Worm (Caenorhabditis elegans) whole organism, L2 larva: ENCODE measurements around the gene dod-3.

Source experiments
- C34F6.9 ChIP-seq: fragments of 150-350 bp; optimal IDR thresholded peaks from 2 replicates; lab custom pipeline; 2014; ENCODE audit warnings: missing biosample characterization, missing genetic modification characterization
- F13H6.1 ChIP-seq: sonication (generic microtip); optimal IDR thresholded peaks from 2 replicates; lab custom pipeline; 2016; ENCODE audit warnings: missing genetic modification characterization, missing compliant biosample characterization
- Y55F3AM.14 ChIP-seq: fragments of 200-800 bp; sonication (Bioruptor generic); optimal IDR thresholded peaks from 2 replicates; lab custom pipeline; 2018; ENCODE audit warnings: mild to moderate bottlenecking, missing genetic modification characterization, missing compliant biosample characterization
- alr-1 ChIP-seq: fragments of 150-350 bp; optimal IDR thresholded peaks from 2 replicates; lab custom pipeline; 2014; ENCODE audit warnings: missing biosample characterization, missing genetic modification characterization
- aly-2 ChIP-seq: fragments of 150-350 bp; optimal IDR thresholded peaks from 2 replicates; lab custom pipeline; 2014; ENCODE audit warnings: missing biosample characterization, missing genetic modification characterization
- ama-1 ChIP-seq: fragments of 150-350 bp; optimal IDR thresholded peaks from 2 replicates; lab custom pipeline; 2018; ENCODE audit warnings: inconsistent platforms
- ceh-82 ChIP-seq: fragments of 150-350 bp; optimal IDR thresholded peaks from 2 replicates; lab custom pipeline; 2014; ENCODE audit warnings: missing biosample characterization, missing genetic modification characterization
- egl-27 ChIP-seq: sonication (generic microtip); optimal IDR thresholded peaks from 3 replicates; lab custom pipeline; 2017; ENCODE audit warnings: missing biosample characterization, missing genetic modification reagents, missing genetic modification characterization
- elt-1 ChIP-seq: fragments of 150-350 bp; optimal IDR thresholded peaks from 2 replicates; lab custom pipeline; 2014; ENCODE audit warnings: missing biosample characterization, missing genetic modification characterization
- elt-3 ChIP-seq: sonication (generic microtip); optimal IDR thresholded peaks from 2 replicates; lab custom pipeline; 2017; ENCODE audit warnings: missing biosample characterization, missing genetic modification characterization
- fos-1 ChIP-seq: fragments of 150-350 bp; optimal IDR thresholded peaks from 2 replicates; lab custom pipeline; 2014; ENCODE audit warnings: missing biosample characterization, missing genetic modification characterization
- lin-11 ChIP-seq: fragments of 150-350 bp; sonication (generic microtip); optimal IDR thresholded peaks from 2 replicates; lab custom pipeline; 2014; ENCODE audit warnings: missing biosample characterization, missing genetic modification characterization, inconsistent platforms, mixed read lengths
- lsy-2 ChIP-seq, 2 experiments: fragments of 150-350 bp in 1 of 2; sonication (generic microtip) in 1 of 2; optimal IDR thresholded peaks; 2 replicates each; lab custom pipeline; 2014 to 2017; ENCODE audit warnings: missing biosample characterization in 2 of 2, missing genetic modification characterization in 2 of 2
- mbf-1 ChIP-seq: sonication (generic microtip); optimal IDR thresholded peaks from 2 replicates; lab custom pipeline; 2017; ENCODE audit warnings: missing biosample characterization, missing genetic modification characterization
- nhr-11 ChIP-seq: fragments of 150-350 bp; optimal IDR thresholded peaks from 2 replicates; lab custom pipeline; 2014; ENCODE audit warnings: missing biosample characterization, missing genetic modification characterization
- nhr-12 ChIP-seq: fragments of 150-350 bp; optimal IDR thresholded peaks from 2 replicates; lab custom pipeline; 2014; ENCODE audit warnings: missing biosample characterization, missing genetic modification characterization
- nhr-23 ChIP-seq: fragments of 150-350 bp; optimal IDR thresholded peaks from 2 replicates; lab custom pipeline; 2014; ENCODE audit warnings: missing biosample characterization, missing genetic modification reagents, missing genetic modification characterization
- nhr-237 ChIP-seq: fragments of 150-350 bp; optimal IDR thresholded peaks from 2 replicates; lab custom pipeline; 2014; ENCODE audit warnings: missing biosample characterization, missing genetic modification characterization
- nhr-25 ChIP-seq: fragments of 150-350 bp; sonication (generic microtip); optimal IDR thresholded peaks from 3 replicates; lab custom pipeline; 2014; ENCODE audit warnings: missing biosample characterization, missing genetic modification characterization
- nhr-6 ChIP-seq: fragments of 150-350 bp; optimal IDR thresholded peaks from 2 replicates; lab custom pipeline; 2014; ENCODE audit warnings: missing biosample characterization, missing genetic modification characterization
- peb-1 ChIP-seq: fragments of 150-350 bp; optimal IDR thresholded peaks from 2 replicates; lab custom pipeline; 2014; ENCODE audit warnings: missing biosample characterization, missing genetic modification characterization
- sem-4 ChIP-seq: fragments of 150-350 bp; optimal IDR thresholded peaks from 2 replicates; lab custom pipeline; 2014; ENCODE audit warnings: missing biosample characterization, missing genetic modification reagents, missing genetic modification characterization
- skn-1 ChIP-seq: sonication (generic microtip); optimal IDR thresholded peaks from 2 replicates; lab custom pipeline; 2017; ENCODE audit warnings: missing biosample characterization, missing genetic modification characterization
- sma-9 ChIP-seq, 2 experiments: fragments of 150-350 bp in 1 of 2; sonication (generic microtip) in 1 of 2; optimal IDR thresholded peaks; 2 replicates each; lab custom pipeline; 2014 to 2016; ENCODE audit warnings: missing genetic modification characterization in 2 of 2, mild to moderate bottlenecking in 1 of 2, missing biosample characterization in 1 of 2, missing compliant biosample characterization in 1 of 2, missing genetic modification reagents in 1 of 2, moderate library complexity in 1 of 2
- zag-1 ChIP-seq: fragments of 150-350 bp; optimal IDR thresholded peaks from 2 replicates; lab custom pipeline; 2014; ENCODE audit warnings: missing biosample characterization, missing genetic modification characterization
- ztf-1 ChIP-seq: fragments of 200-800 bp; sonication (Bioruptor generic); conservative IDR thresholded peaks from 2 replicates; pipeline ENCODE4 v1.3.6; 2022; ENCODE audit warnings: missing genetic modification characterization, missing compliant biosample characterization
- ztf-11 ChIP-seq: sonication (generic microtip); optimal IDR thresholded peaks from 2 replicates; lab custom pipeline; 2017; ENCODE audit warnings: missing biosample characterization, missing genetic modification characterization
- ztf-4 ChIP-seq: fragments of 150-350 bp; optimal IDR thresholded peaks from 2 replicates; lab custom pipeline; 2014; ENCODE audit warnings: missing biosample characterization, missing genetic modification characterization

The dod-3 gene

DNA sequence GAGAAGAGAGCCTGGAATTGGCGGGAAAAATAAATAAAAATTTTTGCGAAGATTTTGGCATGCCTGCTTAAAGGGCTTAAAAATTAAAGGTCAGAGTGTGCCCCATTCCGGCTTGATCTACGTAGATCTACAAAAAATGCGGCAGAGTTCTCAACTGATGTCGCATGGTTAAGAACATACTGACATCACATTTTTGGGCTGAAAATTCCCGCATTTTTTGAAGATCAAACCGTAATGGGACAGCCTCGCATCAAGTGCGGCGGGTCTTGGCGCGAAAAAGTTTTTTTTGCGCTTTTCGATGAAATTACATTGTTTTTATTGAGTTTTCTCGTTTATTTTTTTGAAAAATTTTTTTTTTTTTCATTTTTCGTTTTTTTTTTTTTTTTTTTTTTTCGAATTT is 40.0 kb downstream of the dod-3 start:
- TF ChIP-seq nhr-237 (tag; lab: Kevin White, UChicago) (no peak), C34F6.9 (tag; lab: Kevin White, UChicago) (no peak), Y55F3AM.14 (GFP tag; lab: Kevin White, UChicago) (no peak), aly-2 (no peak), lsy-2 (tag; optimal IDR thresholded peaks at IDR 0.05; lab: Kevin White, UChicago) (no peak), nhr-25 (tag; lab: Kevin White, UChicago) (no peak)
- TF ChIP-seq, all 48 proteins: peak for 0

DNA sequence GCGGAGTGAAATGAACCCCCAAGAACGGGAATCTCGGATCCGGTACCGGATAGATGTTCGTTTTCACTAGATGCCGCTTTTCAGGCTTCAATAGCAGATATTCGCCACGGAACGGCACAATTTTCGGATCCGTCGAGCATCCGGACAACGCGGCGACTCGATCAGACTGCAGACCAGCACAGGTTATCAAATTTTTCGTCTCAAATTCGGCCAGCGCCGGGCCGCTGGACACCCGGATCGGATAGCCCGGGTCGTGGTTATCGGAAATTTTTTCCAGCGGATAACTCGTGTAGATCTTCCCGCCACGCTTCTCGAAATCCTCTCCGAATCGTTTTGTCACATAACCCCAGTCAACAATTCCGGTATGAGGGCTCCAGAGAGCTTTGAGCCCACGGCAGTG is 40.4 kb downstream of the dod-3 start:
- TF ChIP-seq ama-1 (lab: Kevin White, UChicago) (no peak), nhr-23 (tag; lab: Kevin White, UChicago) (no peak), skn-1 (tag; lab: Kevin White, UChicago) (no peak), ceh-82 (tag; lab: Kevin White, UChicago) (no peak), elt-1 (no peak), peb-1 (no peak)

DNA sequence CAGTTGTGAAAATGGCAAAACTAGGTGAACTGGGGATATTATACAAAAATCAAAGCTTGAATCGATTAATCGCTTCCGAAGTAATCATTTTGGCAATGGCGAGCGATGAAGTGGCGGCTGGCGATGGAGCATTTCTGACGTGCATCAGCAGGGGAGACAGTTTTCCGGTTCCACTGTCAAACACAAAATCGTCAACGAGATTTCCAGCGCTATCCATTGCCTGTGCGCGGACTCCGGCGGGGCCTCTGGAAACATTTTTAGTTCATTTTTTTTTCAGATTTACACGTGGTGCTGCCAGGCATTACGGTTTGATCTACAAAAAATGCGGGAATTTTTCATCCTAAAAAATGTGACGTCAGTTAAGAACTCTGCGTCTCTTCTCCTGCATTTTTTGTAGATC is 42.3 kb downstream of the dod-3 start:
- TF ChIP-seq ceh-82 (tag; lab: Kevin White, UChicago): no peak
- TF ChIP-seq C34F6.9 (tag; lab: Kevin White, UChicago): no peak
- TF ChIP-seq nhr-6 (tag; lab: Kevin White, UChicago): no peak
- TF ChIP-seq lin-11: no peak
- TF ChIP-seq nhr-12 (tag; lab: Kevin White, UChicago): no peak
- TF ChIP-seq ztf-4 (tag; lab: Kevin White, UChicago): no peak
- TF ChIP-seq sem-4 (tag; lab: Kevin White, UChicago): no peak
- TF ChIP-seq sma-9 (GFP tag; optimal IDR thresholded peaks at IDR 0.05; lab: Kevin White, UChicago): no peak
- no peak for TF ChIP-seq sma-9 (tag; optimal IDR thresholded peaks at IDR 0.05; lab: Kevin White, UChicago)
- no peak for TF ChIP-seq Y55F3AM.14 (GFP tag; lab: Kevin White, UChicago)

DNA sequence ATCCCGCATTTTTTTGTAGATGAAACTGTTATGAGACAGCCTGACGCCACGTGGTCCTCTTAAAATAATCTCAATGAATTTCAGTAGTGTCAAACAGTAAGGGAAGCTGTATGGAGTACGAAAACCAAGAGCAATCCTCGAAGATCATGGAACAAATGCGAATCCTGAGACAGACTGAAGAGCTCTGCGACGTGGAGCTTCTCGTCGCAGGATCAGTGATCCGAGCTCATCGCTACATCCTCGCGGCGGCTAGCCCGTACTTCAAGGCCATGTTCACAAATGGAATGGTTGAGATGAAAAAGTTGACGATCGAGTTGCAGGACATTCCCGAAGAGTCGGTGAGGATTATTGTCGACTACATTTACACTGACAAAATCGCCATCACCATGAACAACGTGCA is 46.7 kb downstream of the dod-3 start:
- no peak for TF ChIP-seq fos-1
- no peak for TF ChIP-seq F13H6.1 (tag; lab: Kevin White, UChicago)
- TF ChIP-seq egl-27 (tag; lab: Kevin White, UChicago): no peak
- TF ChIP-seq nhr-11 (tag; lab: Kevin White, UChicago): no peak
- TF ChIP-seq zag-1 (tag; lab: Kevin White, UChicago): no peak
- TF ChIP-seq ztf-11 (tag; lab: Kevin White, UChicago): no peak
- TF ChIP-seq nhr-23 (tag; lab: Kevin White, UChicago): no peak
- no peak for TF ChIP-seq elt-1
- TF ChIP-seq ztf-1 (GFP tag; lab: Robert Waterston, UW): no peak

DNA sequence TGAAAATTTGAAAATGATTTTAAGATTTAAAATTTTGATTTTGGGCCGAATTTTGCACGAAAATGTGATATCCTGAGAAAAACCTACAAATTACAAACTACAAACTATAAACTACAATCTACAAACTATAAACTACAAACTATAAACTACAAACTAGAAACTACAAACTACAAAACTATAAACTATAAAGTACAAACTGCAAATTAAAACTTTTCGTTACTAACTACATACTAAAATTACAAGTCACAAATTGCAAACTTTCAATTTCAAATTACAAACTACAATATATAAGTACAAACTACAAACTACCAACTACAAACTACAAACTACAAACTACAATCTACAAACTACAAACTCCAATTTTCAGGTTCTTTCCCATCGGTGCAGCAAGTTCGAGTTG is 47.4 kb downstream of the dod-3 start:
- no peak for TF ChIP-seq alr-1 (tag; lab: Kevin White, UChicago)
- TF ChIP-seq elt-3: no peak
- no peak for TF ChIP-seq mbf-1 (tag; lab: Kevin White, UChicago)
